Fruit fly (Drosophila melanogaster) whole organism, embryonic: ENCODE results near the gene CG15728.

ENCODE experiments used
- Atf6 ChIP-seq: fragments of 200-800 bp; sonication (Bioruptor generic); IDR thresholded peaks from 2 replicates; pipeline ENCODE4 v1.3.6; 2022; ENCODE audit warnings: missing biosample characterization, missing genetic modification characterization
- CG10366 ChIP-seq: fragments of 200-800 bp; sonication (Bioruptor generic); IDR thresholded peaks from 2 replicates; pipeline ENCODE4 v1.3.6; 2022; ENCODE audit warnings: missing biosample characterization, missing genetic modification characterization
- CG12942 ChIP-seq: fragments of 200-800 bp; sonication (Bioruptor generic); optimal IDR thresholded peaks from 3 replicates; lab custom pipeline; 2016; ENCODE audit warnings: missing biosample characterization, missing genetic modification characterization
- CG14860 ChIP-seq: fragments of 200-800 bp; sonication (Bioruptor generic); IDR thresholded peaks from 3 replicates; pipeline ENCODE4 v1.3.6; 2022; ENCODE audit warnings: missing biosample characterization, missing genetic modification characterization; ENCODE audit not compliant: partially characterized antibody
- CG16815 ChIP-seq: fragments of 200-800 bp; sonication (Bioruptor generic); optimal IDR thresholded peaks from 3 replicates; lab custom pipeline; 2017; ENCODE audit warnings: missing biosample characterization, mild to moderate bottlenecking, missing genetic modification characterization
- CG17328 ChIP-seq: fragments of 200-800 bp; sonication (Bioruptor generic); IDR thresholded peaks from 2 replicates; pipeline ENCODE4 v1.3.6; 2022; ENCODE audit warnings: missing biosample characterization, missing genetic modification characterization
- CG17361 ChIP-seq: fragments of 200-800 bp; sonication (Bioruptor generic); IDR thresholded peaks from 3 replicates; pipeline ENCODE4 v1.3.6; 2022; ENCODE audit warnings: missing biosample characterization, missing genetic modification characterization
- CG18011 ChIP-seq: fragments of 200-800 bp; sonication (Bioruptor generic); optimal IDR thresholded peaks from 2 replicates; lab custom pipeline; 2017; ENCODE audit warnings: missing biosample characterization, missing genetic modification characterization, mild to moderate bottlenecking, moderate library complexity, missing genotype
- CG31224 ChIP-seq: fragments of 200-800 bp; sonication (Bioruptor generic); IDR thresholded peaks from 2 replicates; pipeline ENCODE4 v1.3.6; 2022; ENCODE audit warnings: missing biosample characterization, missing genetic modification characterization
- CG33213 ChIP-seq: fragments of 200-800 bp; sonication (Bioruptor generic); optimal IDR thresholded peaks from 3 replicates; lab custom pipeline; 2016; ENCODE audit warnings: missing biosample characterization, missing genetic modification characterization
- CG6254 ChIP-seq: fragments of 200-800 bp; sonication (Bioruptor generic); optimal IDR thresholded peaks from 3 replicates; lab custom pipeline; 2017; ENCODE audit warnings: mild to moderate bottlenecking, missing biosample characterization, missing genetic modification reagents, missing genetic modification characterization
- CG6791 ChIP-seq: fragments of 200-800 bp; sonication (Bioruptor generic); IDR thresholded peaks from 3 replicates; pipeline ENCODE4 v1.3.6; 2022; ENCODE audit warnings: missing biosample characterization, missing genetic modification characterization; ENCODE audit not compliant: partially characterized antibody
- CG8290 ChIP-seq, 3 experiments: fragments of 200-800 bp; sonication (Bioruptor generic); optimal IDR thresholded peaks; 2 replicates each; lab custom pipeline; 2016 to 2019; ENCODE audit warnings: missing biosample characterization in 3 of 3, missing genetic modification characterization in 3 of 3, mild to moderate bottlenecking in 2 of 3, moderate library complexity in 1 of 3
- CG8765 ChIP-seq: fragments of 200-800 bp; sonication (Bioruptor generic); IDR thresholded peaks from 2 replicates; pipeline ENCODE4 v1.3.6; 2022; ENCODE audit warnings: missing biosample characterization, missing genetic modification characterization
- CkIIα-i1 ChIP-seq: fragments of 200-800 bp; sonication (Bioruptor generic); IDR thresholded peaks from 2 replicates; pipeline ENCODE4 v1.3.6; 2022; ENCODE audit warnings: missing biosample characterization, missing genetic modification characterization
- Dad ChIP-seq: fragments of 200-800 bp; sonication (Bioruptor generic); optimal IDR thresholded peaks from 3 replicates; lab custom pipeline; 2016; ENCODE audit warnings: missing biosample characterization, missing genetic modification characterization
- Eip74EF ChIP-seq, 2 experiments: fragments of 200-800 bp in 1 of 2; fragments of >200 bp in 1 of 2; sonication (Bioruptor generic) in 1 of 2; optimal IDR thresholded peaks; 2 replicates each; lab custom pipeline; 2017 to 2019; ENCODE audit warnings: missing biosample characterization in 2 of 2, missing genetic modification characterization in 2 of 2, mild to moderate bottlenecking in 1 of 2, moderate library complexity in 1 of 2
- H2.0 ChIP-seq: fragments of 200-800 bp; sonication (Bioruptor generic); IDR thresholded peaks from 2 replicates; pipeline ENCODE4 v1.3.6; 2022; ENCODE audit warnings: missing biosample characterization, missing genetic modification characterization
- Hand ChIP-seq: fragments of 200-800 bp; sonication (Bioruptor generic); optimal IDR thresholded peaks from 2 replicates; lab custom pipeline; 2017; ENCODE audit warnings: mild to moderate bottlenecking, missing biosample characterization, missing genetic modification reagents, missing genetic modification characterization
- Jarid2 ChIP-seq: fragments of 200-800 bp; sonication (Bioruptor generic); optimal IDR thresholded peaks from 3 replicates; lab custom pipeline; 2017; ENCODE audit warnings: mild to moderate bottlenecking, missing biosample characterization, missing genetic modification reagents, missing genetic modification characterization
- Neu2 ChIP-seq: fragments of 200-800 bp; sonication (Bioruptor generic); optimal IDR thresholded peaks from 3 replicates; lab custom pipeline; 2016; ENCODE audit warnings: missing biosample characterization, missing genetic modification characterization, borderline replicate concordance
- Nf-YC ChIP-seq: fragments of 200-800 bp; optimal IDR thresholded peaks from 3 replicates; lab custom pipeline; 2019; ENCODE audit warnings: missing biosample characterization, mild to moderate bottlenecking, missing genetic modification characterization, moderate library complexity
- PHDP ChIP-seq: fragments of 200-800 bp; sonication (Bioruptor generic); optimal IDR thresholded peaks from 3 replicates; lab custom pipeline; 2018; ENCODE audit warnings: missing biosample characterization, mild to moderate bottlenecking, missing genetic modification characterization, moderate library complexity
- Ssrp ChIP-seq: fragments of 200-800 bp; sonication (Bioruptor generic); optimal IDR thresholded peaks from 2 replicates; lab custom pipeline; 2018; ENCODE audit warnings: missing biosample characterization, mild to moderate bottlenecking, missing genetic modification characterization, moderate library complexity
- ato ChIP-seq: fragments of 200-800 bp; sonication (Bioruptor generic); IDR thresholded peaks from 2 replicates; pipeline ENCODE4 v1.3.6; 2022; ENCODE audit warnings: missing biosample characterization, missing genetic modification characterization; ENCODE audit not compliant: partially characterized antibody
- en ChIP-seq: fragments of 200-800 bp; sonication (Bioruptor generic); optimal IDR thresholded peaks from 2 replicates; lab custom pipeline; 2016; ENCODE audit warnings: missing biosample characterization, missing genetic modification characterization
- ewg ChIP-seq: fragments of 200-800 bp; sonication (Bioruptor generic); optimal IDR thresholded peaks from 3 replicates; lab custom pipeline; 2017; ENCODE audit warnings: mild to moderate bottlenecking, missing biosample characterization, missing genetic modification reagents, missing genetic modification characterization
- exex ChIP-seq: fragments of 200-800 bp; sonication (Bioruptor generic); optimal IDR thresholded peaks from 4 replicates; lab custom pipeline; 2018; ENCODE audit warnings: missing biosample characterization, mild to moderate bottlenecking, missing genetic modification characterization, moderate library complexity
- ham ChIP-seq: fragments of 200-800 bp; sonication (Bioruptor generic); IDR thresholded peaks from 2 replicates; pipeline ENCODE4 v1.3.6; 2022; ENCODE audit warnings: missing biosample characterization, missing genetic modification characterization
- her ChIP-seq: fragments of 200-800 bp; sonication (Bioruptor generic); optimal IDR thresholded peaks from 2 replicates; lab custom pipeline; 2016; ENCODE audit warnings: missing biosample characterization, missing genetic modification characterization
- insv ChIP-seq, 2 experiments: fragments of 200-800 bp; sonication (Bioruptor generic); optimal IDR thresholded peaks; 3 replicates each; lab custom pipeline; 2016 to 2018; ENCODE audit warnings: missing biosample characterization in 2 of 2, missing genetic modification characterization in 2 of 2
- ken ChIP-seq: fragments of 200-800 bp; sonication (Bioruptor generic); IDR thresholded peaks from 3 replicates; pipeline ENCODE4 v1.3.6; 2022; ENCODE audit warnings: missing biosample characterization, missing genetic modification characterization
- kni ChIP-seq: fragments of 200-800 bp; sonication (Bioruptor generic); optimal IDR thresholded peaks from 3 replicates; lab custom pipeline; 2017; ENCODE audit warnings: mild to moderate bottlenecking, missing biosample characterization, missing genetic modification reagents, missing genetic modification characterization
- pan ChIP-seq, 4 experiments: fragments of >200 bp in 3 of 4; fragments of 200-800 bp in 1 of 4; sonication (Bioruptor generic) in 1 of 4; optimal IDR thresholded peaks in 3 of 4; IDR thresholded peaks in 1 of 4; 2 replicates each; pipeline versions ENCODE4 v1.3.6 to Lab custom; 2017 to 2022; ENCODE audit warnings: missing biosample characterization in 2 of 4, missing genetic modification characterization in 2 of 4, mixed read lengths in 1 of 4
- pita ChIP-seq: fragments of 200-800 bp; sonication (Bioruptor generic); optimal IDR thresholded peaks from 2 replicates; lab custom pipeline; 2017; ENCODE audit warnings: missing biosample characterization, mild to moderate bottlenecking, missing genetic modification characterization
- pum ChIP-seq: fragments of 200-800 bp; sonication (Bioruptor generic); optimal IDR thresholded peaks from 2 replicates; lab custom pipeline; 2016; ENCODE audit warnings: missing biosample characterization, missing genetic modification characterization
- ro ChIP-seq: fragments of 200-800 bp; sonication (Bioruptor generic); IDR thresholded peaks from 2 replicates; pipeline ENCODE4 v1.3.6; 2022; ENCODE audit warnings: missing biosample characterization, missing genetic modification characterization
- sc ChIP-seq, 3 experiments: fragments of >200 bp in 2 of 3; fragments of 200-800 bp in 1 of 3; sonication (Bioruptor generic) in 1 of 3; optimal IDR thresholded peaks; 2 replicates in 2 of 3; 3 replicates in 1 of 3; lab custom pipeline; 2017; ENCODE audit warnings: mild to moderate bottlenecking in 1 of 3, missing biosample characterization in 1 of 3, missing genetic modification characterization in 1 of 3, missing genetic modification reagents in 1 of 3
- sqz ChIP-seq: fragments of 200-800 bp; sonication (Bioruptor generic); optimal IDR thresholded peaks from 3 replicates; lab custom pipeline; 2018; ENCODE audit warnings: missing biosample characterization, mild to moderate bottlenecking, missing genetic modification characterization
- tgo ChIP-seq: fragments of 200-800 bp; sonication (Bioruptor generic); IDR thresholded peaks from 3 replicates; pipeline ENCODE4 v1.3.6; 2022; ENCODE audit warnings: missing biosample characterization, missing genetic modification characterization
- tll ChIP-seq, 2 experiments: fragments of 200-800 bp in 1 of 2; fragments of >200 bp in 1 of 2; sonication (Bioruptor generic) in 1 of 2; optimal IDR thresholded peaks; 2 replicates each; lab custom pipeline; 2017 to 2019; ENCODE audit warnings: missing biosample characterization in 2 of 2, missing genetic modification characterization in 2 of 2, mild to moderate bottlenecking in 1 of 2, moderate library complexity in 1 of 2
- tna ChIP-seq: fragments of 200-800 bp; sonication (Bioruptor generic); IDR thresholded peaks from 2 replicates; pipeline ENCODE4 v1.3.6; 2022; ENCODE audit warnings: missing biosample characterization, missing genetic modification characterization; ENCODE audit not compliant: partially characterized antibody
- trem ChIP-seq: fragments of 200-800 bp; optimal IDR thresholded peaks from 3 replicates; lab custom pipeline; 2019; ENCODE audit warnings: missing biosample characterization, mild to moderate bottlenecking, missing genetic modification characterization, moderate library complexity
- twi ChIP-seq: fragments of 200-800 bp; optimal IDR thresholded peaks from 2 replicates; lab custom pipeline; 2019; ENCODE audit warnings: missing biosample characterization, mild to moderate bottlenecking, missing genetic modification characterization, moderate library complexity
- wdn ChIP-seq: fragments of 200-800 bp; sonication (Bioruptor generic); IDR thresholded peaks from 2 replicates; pipeline ENCODE4 v1.3.6; 2022; ENCODE audit warnings: missing biosample characterization, missing genetic modification characterization
- wor ChIP-seq: fragments of 200-800 bp; sonication (Bioruptor generic); IDR thresholded peaks from 2 replicates; pipeline ENCODE4 v1.3.6; 2022; ENCODE audit warnings: missing biosample characterization, missing genetic modification characterization
- z ChIP-seq: fragments of 200-800 bp; sonication (Bioruptor generic); IDR thresholded peaks from 3 replicates; pipeline ENCODE4 v1.3.6; 2022; ENCODE audit warnings: missing biosample characterization, missing genetic modification characterization
- zen ChIP-seq: fragments of 200-800 bp; sonication (Bioruptor generic); optimal IDR thresholded peaks from 3 replicates; lab custom pipeline; 2018; ENCODE audit warnings: missing biosample characterization, mild to moderate bottlenecking, missing genetic modification characterization, moderate library complexity

The CG15728 gene

DNA sequence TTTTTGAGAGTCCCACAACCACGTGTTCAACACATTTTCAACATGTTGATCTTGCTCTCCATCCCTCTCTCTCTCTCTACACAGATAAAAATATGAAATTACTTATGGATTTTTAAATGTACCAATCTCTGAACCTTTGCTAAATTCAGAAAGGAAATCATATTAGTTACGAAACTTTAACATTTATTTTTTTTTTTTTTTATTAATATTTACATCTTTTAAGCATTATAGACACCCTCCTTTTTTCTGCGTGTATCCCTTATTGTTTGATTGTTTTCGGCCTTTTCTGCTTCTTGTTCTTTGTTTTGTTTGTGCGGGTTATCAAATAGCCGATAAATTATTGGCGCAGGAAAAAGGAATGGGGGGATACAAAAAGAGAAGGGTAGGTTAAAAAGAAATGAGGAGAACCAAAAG is 42.4 kb downstream of the CG15728 start (continued):
- TF ChIP-seq wor (GFP tag; lab: Robert Waterston, UW) (peak; percentile 85), CG17328 (GFP tag; lab: Robert Waterston, UW) (peak; percentile 97), trem (tag; lab: Kevin White, UChicago) (peak; percentile 96), twi (tag; lab: Kevin White, UChicago) (peak; percentile 100), CG33213 (GFP tag; lab: Kevin White, UChicago) (peak; percentile 19), en (GFP tag; lab: Kevin White, UChicago) (peak; percentile 43), exex (tag; lab: Kevin White, UChicago) (peak; percentile 84), Atf6 (peak; percentile 94), CG17361 (GFP tag; lab: Robert Waterston, UW) (peak; percentile 97), CG31224 (GFP tag; lab: Robert Waterston, UW) (peak; percentile 92), kni (peak; percentile 79), Ssrp (peak; percentile 97), ro (GFP tag; lab: Robert Waterston, UW) (peak; percentile 93), wdn (GFP tag; lab: Robert Waterston, UW) (peak; percentile 90), CkIIα-i1 (GFP tag; lab: Robert Waterston, UW) (peak; percentile 64; the same call in 1 of the 2 replicates), Neu2 (GFP tag; lab: Kevin White, UChicago) (no peak), Eip74EF (GFP tag; optimal IDR thresholded peaks at IDR 0.05; lab: Kevin White, UChicago) (peak in 1 of 2 experiments; percentile 91), CG6254 (GFP tag; lab: Kevin White, UChicago) (peak; percentile 94), sqz (GFP tag; lab: Kevin White, UChicago) (peak; percentile 96), CG14860 (no peak), tna (GFP tag; lab: Robert Waterston, UW) (no peak), insv (GFP tag; optimal IDR thresholded peaks at IDR 0.05; lab: Kevin White, UChicago) (peak in 1 of 2 experiments; percentile 74), Nf-YC (tag; lab: Kevin White, UChicago) (peak; percentile 90), her (peak; percentile 13), Jarid2 (GFP tag; lab: Kevin White, UChicago) (peak; percentile 76), CG18011 (peak; percentile 64), ham (GFP tag; lab: Robert Waterston, UW) (peak; percentile 86; the same call in 1 of the 2 replicates), ewg (peak; percentile 83), tll (GFP tag; optimal IDR thresholded peaks at IDR 0.05; lab: Kevin White, UChicago) (peak in 1 of 2 experiments; percentile 78), CG8765 (GFP tag; lab: Robert Waterston, UW) (peak; percentile 96), ato (GFP tag; lab: Robert Waterston, UW) (no peak), Dad (GFP tag; lab: Kevin White, UChicago) (peak; percentile 69), tgo (GFP tag; lab: Robert Waterston, UW) (peak; percentile 97), CG6791 (GFP tag; lab: Robert Waterston, UW) (no peak), pita (GFP tag; lab: Kevin White, UChicago) (no peak), pum (GFP tag; lab: Kevin White, UChicago) (peak; percentile 81), PHDP (tag; lab: Kevin White, UChicago) (peak; percentile 97), CG12942 (peak; percentile 92), CG16815 (GFP tag; lab: Kevin White, UChicago) (peak; percentile 94), z (peak; percentile 68; the same call in 1 of the 3 replicates), ken (GFP tag; lab: Robert Waterston, UW) (peak; percentile 91), CG8290 (GFP tag; optimal IDR thresholded peaks at IDR 0.05; lab: Kevin White, UChicago) (peak; percentile 91), CG8290 (tag; optimal IDR thresholded peaks at IDR 0.05; lab: Kevin White, UChicago) (peak; percentile 57 to 60), sc (optimal IDR thresholded peaks at IDR 0.05; lab: Kevin White, UChicago) (no peak), sc (GFP tag; optimal IDR thresholded peaks at IDR 0.05; lab: Kevin White, UChicago) (peak; percentile 89), H2.0 (GFP tag; lab: Robert Waterston, UW) (peak; percentile 93), pan (optimal IDR thresholded peaks at IDR 0.05; lab: Kevin White, UChicago) (no peak), pan (GFP tag; optimal IDR thresholded peaks at IDR 0.05 in 1 of 2, IDR thresholded peaks at IDR 0.05 in 1 of 2) (peak in 1 of 2 experiments; percentile 97), zen (tag; lab: Kevin White, UChicago) (peak; percentile 98), Hand (GFP tag; lab: Kevin White, UChicago) (peak; percentile 92), CG10366 (GFP tag; lab: Robert Waterston, UW) (peak; percentile 95)
